Worm (Caenorhabditis elegans): ENCODE data around the gene lsy-12.

The lsy-12 gene

DNA sequence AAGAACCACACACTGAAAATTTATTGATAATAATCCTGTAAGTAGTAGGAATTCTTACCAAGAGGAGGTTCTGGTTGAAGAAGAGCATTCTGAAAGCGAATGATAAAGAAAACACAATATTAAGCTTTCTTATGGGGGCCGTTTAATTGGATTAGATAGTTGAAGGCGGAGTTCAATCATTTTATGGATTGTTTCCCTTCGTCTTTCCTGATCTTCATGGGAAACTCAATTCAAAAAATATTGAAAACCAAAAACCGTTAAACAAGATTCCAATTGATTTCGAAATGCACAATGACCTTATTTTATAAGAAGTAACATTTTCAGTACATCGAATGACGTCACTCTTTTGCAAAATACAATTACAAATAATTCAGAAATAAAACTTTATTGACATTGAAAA, 60.7 kb downstream of the lsy-12 start, which contains the start of gene F46B6.13:
F46B6.13 (minus strand) TSS at position 101 of the 400 bp plus-strand sequence.
- TF ChIP-seq hlh-15 (tag; optimal IDR thresholded peaks at IDR 0.05), result no peak
- TF ChIP-seq elt-4 (tag; optimal IDR thresholded peaks at IDR 0.05), result no peak
- no peak for TF ChIP-seq pqm-1 (tag; optimal IDR thresholded peaks at IDR 0.05)
- no peak for TF ChIP-seq ceh-45 (GFP tag; IDR thresholded peaks at IDR 0.05)
- no peak for TF ChIP-seq K02D7.2 (tag; optimal IDR thresholded peaks at IDR 0.05)
- no peak for TF ChIP-seq fkh-10 (GFP tag; optimal IDR thresholded peaks at IDR 0.05)
- no peak for TF ChIP-seq nhr-11 (tag; optimal IDR thresholded peaks at IDR 0.05)
- no peak for TF ChIP-seq unc-3 (GFP tag; conservative IDR thresholded peaks at IDR 0.05)
- no peak for TF ChIP-seq unc-3 (tag; optimal IDR thresholded peaks at IDR 0.05)
- no peak for TF ChIP-seq ahr-1 (tag; optimal IDR thresholded peaks at IDR 0.05)
- TF ChIP-seq fkh-6 (tag; optimal IDR thresholded peaks at IDR 0.05), result no peak
- no peak for TF ChIP-seq T23F11.4 (GFP tag; optimal IDR thresholded peaks at IDR 0.05)
- no peak for TF ChIP-seq C08G9.2 (tag; optimal IDR thresholded peaks at IDR 0.05)
- no peak for TF ChIP-seq ceh-22 (tag; optimal IDR thresholded peaks at IDR 0.05)
- no peak for TF ChIP-seq ceh-6 (GFP tag; optimal IDR thresholded peaks at IDR 0.05)
- TF ChIP-seq tbx-7 (tag; optimal IDR thresholded peaks at IDR 0.05), result no peak
- no peak for TF ChIP-seq elt-2 (tag; optimal IDR thresholded peaks at IDR 0.05)
- no peak for TF ChIP-seq unc-42 (tag; optimal IDR thresholded peaks at IDR 0.05)

ce11 chrV:9798212-9798611, 61.6 kb downstream of the lsy-12 start:
- TF ChIP-seq ceh-9 (tag; optimal IDR thresholded peaks at IDR 0.05) (no peak), ref-2 (tag; optimal IDR thresholded peaks at IDR 0.05) (no peak), ama-1 (optimal IDR thresholded peaks at IDR 0.05) (no peak)

DNA sequence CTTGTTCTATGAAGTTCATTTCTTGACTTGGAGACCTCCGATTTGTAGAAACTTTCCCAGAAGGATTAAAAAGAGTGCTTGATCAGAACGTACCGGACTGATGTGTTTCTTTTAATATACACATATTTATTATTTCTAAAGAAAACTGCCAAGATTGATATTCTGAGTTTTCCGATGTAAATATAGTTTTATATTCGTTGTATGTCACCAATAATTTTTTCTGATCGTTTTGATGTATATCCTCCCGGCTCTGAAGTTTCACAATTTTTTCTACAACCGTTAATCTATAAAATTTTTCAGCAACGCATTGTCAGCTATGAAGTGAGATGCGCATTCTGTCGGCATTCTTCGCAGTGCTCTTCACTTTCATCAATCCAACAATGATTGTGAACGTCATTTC, 63.2 kb downstream of the lsy-12 start, which contains the start of gene F46B6.9:
F46B6.9 (plus strand) TSS at position 301 of the 400 bp plus-strand sequence.
- no peak for TF ChIP-seq ahr-1 (tag; optimal IDR thresholded peaks at IDR 0.05)
- no peak for TF ChIP-seq fax-1 (tag; optimal IDR thresholded peaks at IDR 0.05)
- no peak for TF ChIP-seq gmeb-2 (tag; optimal IDR thresholded peaks at IDR 0.05)
